Fruit fly (Drosophila melanogaster) whole organism: Measurements from ENCODE around the gene rush.

Experiments used
- Dll ChIP-seq: fragments of >200 bp; optimal IDR thresholded peaks from 2 replicates; lab custom pipeline; 2017
- EcR ChIP-seq, 2 experiments: fragments of >200 bp; optimal IDR thresholded peaks; 2 replicates each; lab custom pipeline; 2017; ENCODE audit warnings: missing biosample characterization in 2 of 2, missing genetic modification characterization in 2 of 2, missing genetic modification reagents in 2 of 2
- psq ChIP-seq: fragments of >200 bp; optimal IDR thresholded peaks from 2 replicates; lab custom pipeline; 2017

DNA sequence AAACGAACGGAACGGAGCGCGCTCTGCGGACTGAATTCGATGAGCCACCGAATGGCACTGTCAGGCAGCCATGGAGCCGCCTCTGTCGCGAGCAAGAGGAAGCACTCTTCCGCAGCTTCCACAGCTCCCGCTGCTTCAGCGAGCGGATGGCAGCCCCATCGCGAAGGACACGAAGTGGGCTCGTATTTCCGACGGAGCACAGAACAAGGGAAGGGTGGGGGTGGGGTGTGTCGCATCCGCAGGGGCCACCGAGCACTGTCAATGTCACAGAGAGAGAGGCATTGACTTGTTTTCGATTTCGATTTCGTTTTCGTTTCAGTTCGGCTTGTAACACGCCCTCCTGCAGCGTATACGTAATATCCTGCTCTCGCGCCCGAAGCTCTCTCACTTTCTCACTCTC lies 29.4 kb downstream of the rush start, which contains the start of gene Nmdar2:
- no peak for TF ChIP-seq psq (lab: Kevin White, UChicago)
- TF ChIP-seq EcR (GFP tag; optimal IDR thresholded peaks at IDR 0.05; lab: Kevin White, UChicago) = no peak
- TF ChIP-seq Dll (lab: Kevin White, UChicago) = no peak
